Worm (Caenorhabditis elegans) whole organism, L3 larva: ENCODE measurements around the gene mrpl-12.

Source experiments
- R02D3.7 ChIP-seq: fragments of 150-350 bp; optimal IDR thresholded peaks from 2 replicates; lab custom pipeline; 2014; ENCODE audit warnings: missing biosample characterization, missing genetic modification characterization
- ZK546.5 ChIP-seq: sonication (generic microtip); optimal IDR thresholded peaks from 2 replicates; lab custom pipeline; 2017; ENCODE audit warnings: missing biosample characterization, missing genetic modification characterization
- aly-2 ChIP-seq: fragments of 150-350 bp; optimal IDR thresholded peaks from 2 replicates; lab custom pipeline; 2014; ENCODE audit warnings: missing biosample characterization, missing genetic modification characterization
- ama-1 ChIP-seq: fragments of 150-350 bp; optimal IDR thresholded peaks from 2 replicates; lab custom pipeline; 2018
- ceh-16 ChIP-seq: sonication (generic microtip); optimal IDR thresholded peaks from 2 replicates; lab custom pipeline; 2017; ENCODE audit warnings: missing biosample characterization, missing genetic modification characterization
- ceh-28 ChIP-seq: fragments of 150-350 bp; optimal IDR thresholded peaks from 2 replicates; lab custom pipeline; 2014; ENCODE audit warnings: missing biosample characterization, missing genetic modification reagents, missing genetic modification characterization
- ceh-82 ChIP-seq: fragments of 150-350 bp; optimal IDR thresholded peaks from 2 replicates; lab custom pipeline; 2014; ENCODE audit warnings: missing biosample characterization, missing genetic modification characterization
- ceh-9 ChIP-seq: sonication (generic microtip); optimal IDR thresholded peaks from 2 replicates; lab custom pipeline; 2018; ENCODE audit warnings: missing biosample characterization, missing genetic modification characterization
- daf-12 ChIP-seq: fragments of 150-350 bp; optimal IDR thresholded peaks from 2 replicates; lab custom pipeline; 2014; ENCODE audit warnings: missing biosample characterization, missing genetic modification reagents, missing genetic modification characterization
- egl-5 ChIP-seq: fragments of 150-350 bp; optimal IDR thresholded peaks from 2 replicates; lab custom pipeline; 2017; ENCODE audit warnings: missing biosample characterization, missing genetic modification reagents, missing genetic modification characterization, inconsistent platforms
- elt-1 ChIP-seq: fragments of 150-350 bp; optimal IDR thresholded peaks from 2 replicates; lab custom pipeline; 2014; ENCODE audit warnings: missing biosample characterization, missing genetic modification characterization
- elt-2 ChIP-seq: sonication (generic microtip); optimal IDR thresholded peaks from 2 replicates; lab custom pipeline; 2016; ENCODE audit warnings: missing genetic modification reagents, mild to moderate bottlenecking, missing genetic modification characterization, missing compliant biosample characterization
- elt-3 ChIP-seq, 3 experiments: fragments of 150-350 bp in 1 of 3; sonication (generic microtip) in 2 of 3; optimal IDR thresholded peaks; 2 replicates in 2 of 3; 4 replicates in 1 of 3; lab custom pipeline; 2014 to 2017; ENCODE audit warnings: missing biosample characterization in 3 of 3, missing genetic modification characterization in 3 of 3
- eor-1 ChIP-seq, 2 experiments: fragments of 150-350 bp; optimal IDR thresholded peaks; 2 replicates each; lab custom pipeline; 2014 to 2018; ENCODE audit warnings: missing biosample characterization in 2 of 2, missing genetic modification characterization in 2 of 2
- fkh-10 ChIP-seq: sonication (generic microtip); optimal IDR thresholded peaks from 2 replicates; lab custom pipeline; 2017; ENCODE audit warnings: missing biosample characterization, missing genetic modification reagents, missing genetic modification characterization
- fkh-2 ChIP-seq: fragments of 150-350 bp; optimal IDR thresholded peaks from 2 replicates; lab custom pipeline; 2014; ENCODE audit warnings: missing biosample characterization, missing genetic modification reagents, missing genetic modification characterization
- fos-1 ChIP-seq: fragments of 150-350 bp; optimal IDR thresholded peaks from 2 replicates; lab custom pipeline; 2014; ENCODE audit warnings: missing biosample characterization, missing genetic modification characterization
- hmg-11 ChIP-seq: sonication (generic microtip); optimal IDR thresholded peaks from 2 replicates; lab custom pipeline; 2016; ENCODE audit warnings: missing genetic modification characterization, missing compliant biosample characterization
- jun-1 ChIP-seq: fragments of 150-350 bp; optimal IDR thresholded peaks from 2 replicates; lab custom pipeline; 2014; ENCODE audit warnings: missing biosample characterization, missing genetic modification reagents, missing genetic modification characterization
- lin-15B ChIP-seq: fragments of 150-350 bp; optimal IDR thresholded peaks from 2 replicates; lab custom pipeline; 2014; ENCODE audit warnings: missing biosample characterization, missing genetic modification characterization
- lin-39 ChIP-seq: fragments of 150-350 bp; optimal IDR thresholded peaks from 2 replicates; lab custom pipeline; 2018; ENCODE audit warnings: missing biosample characterization, missing genetic modification reagents, missing genetic modification characterization
- lsy-12 ChIP-seq: sonication (generic microtip); optimal IDR thresholded peaks from 2 replicates; lab custom pipeline; 2016; ENCODE audit warnings: mild to moderate bottlenecking, missing genetic modification characterization, missing compliant biosample characterization
- mdl-1 ChIP-seq: fragments of 150-350 bp; optimal IDR thresholded peaks from 2 replicates; lab custom pipeline; 2014; ENCODE audit warnings: missing biosample characterization, missing genetic modification characterization
- nfya-1 ChIP-seq: sonication (generic microtip); optimal IDR thresholded peaks from 2 replicates; lab custom pipeline; 2017; ENCODE audit warnings: missing genetic modification characterization, mild to moderate bottlenecking, missing compliant biosample characterization, antibody characterized with exemption, moderate library complexity; ENCODE audit not compliant: insufficient read depth
- nhr-12 ChIP-seq: fragments of 150-350 bp; optimal IDR thresholded peaks from 2 replicates; lab custom pipeline; 2014; ENCODE audit warnings: missing biosample characterization, missing genetic modification characterization
- nhr-23 ChIP-seq: fragments of 150-350 bp; optimal IDR thresholded peaks from 2 replicates; lab custom pipeline; 2014; ENCODE audit warnings: missing biosample characterization, missing genetic modification reagents, missing genetic modification characterization
- nhr-237 ChIP-seq: fragments of 150-350 bp; optimal IDR thresholded peaks from 2 replicates; lab custom pipeline; 2014; ENCODE audit warnings: missing biosample characterization, missing genetic modification characterization
- nhr-25 ChIP-seq: sonication (generic microtip); optimal IDR thresholded peaks from 2 replicates; lab custom pipeline; 2017; ENCODE audit warnings: missing biosample characterization, missing genetic modification characterization
- nhr-43 ChIP-seq: sonication (generic microtip); optimal IDR thresholded peaks from 2 replicates; lab custom pipeline; 2016; ENCODE audit warnings: mild to moderate bottlenecking, missing genetic modification characterization, missing compliant biosample characterization; ENCODE audit not compliant: poor library complexity, severe bottlenecking
- nhr-67 ChIP-seq: fragments of 150-350 bp; optimal IDR thresholded peaks from 2 replicates; lab custom pipeline; 2014; ENCODE audit warnings: missing biosample characterization, missing genetic modification characterization
- nhr-76 ChIP-seq: fragments of 150-350 bp; sonication (generic microtip); optimal IDR thresholded peaks from 5 replicates; lab custom pipeline; 2014; ENCODE audit warnings: missing biosample characterization, missing genetic modification characterization
- nhr-77 ChIP-seq: fragments of 150-350 bp; optimal IDR thresholded peaks from 2 replicates; lab custom pipeline; 2014; ENCODE audit warnings: missing biosample characterization, missing genetic modification characterization
- pha-4 ChIP-seq: fragments of 150-350 bp; optimal IDR thresholded peaks from 2 replicates; lab custom pipeline; 2014; ENCODE audit warnings: missing biosample characterization, missing genetic modification reagents, missing genetic modification characterization
- pqm-1 ChIP-seq: fragments of 150-350 bp; optimal IDR thresholded peaks from 2 replicates; lab custom pipeline; 2017; ENCODE audit warnings: missing biosample characterization, missing genetic modification characterization, inconsistent platforms
- sea-2 ChIP-seq: fragments of 150-350 bp; sonication (generic microtip); optimal IDR thresholded peaks from 4 replicates; lab custom pipeline; 2014; ENCODE audit warnings: missing biosample characterization, missing genetic modification reagents, missing genetic modification characterization
- skn-1 ChIP-seq: fragments of 150-350 bp; optimal IDR thresholded peaks from 2 replicates; lab custom pipeline; 2014; ENCODE audit warnings: missing biosample characterization, missing genetic modification characterization
- snpc-4 ChIP-seq: fragments of 150-350 bp; optimal IDR thresholded peaks from 2 replicates; lab custom pipeline; 2014; ENCODE audit warnings: missing biosample characterization, missing genetic modification characterization
- tbx-2 ChIP-seq: sonication (generic microtip); optimal IDR thresholded peaks from 2 replicates; lab custom pipeline; 2016; ENCODE audit warnings: mild to moderate bottlenecking, missing genetic modification characterization, missing compliant biosample characterization
- unc-39 ChIP-seq: sonication (generic microtip); optimal IDR thresholded peaks from 4 replicates; lab custom pipeline; 2017; ENCODE audit warnings: missing biosample characterization, missing genetic modification characterization
- unc-62 ChIP-seq: fragments of 150-350 bp; sonication (generic microtip); optimal IDR thresholded peaks from 4 replicates; lab custom pipeline; 2014; ENCODE audit warnings: missing biosample characterization, missing genetic modification reagents, missing genetic modification characterization
- zag-1 ChIP-seq: fragments of 150-350 bp; optimal IDR thresholded peaks from 2 replicates; lab custom pipeline; 2014; ENCODE audit warnings: missing biosample characterization, missing genetic modification characterization
- ztf-4 ChIP-seq: fragments of 150-350 bp; optimal IDR thresholded peaks from 2 replicates; lab custom pipeline; 2014; ENCODE audit warnings: missing biosample characterization, missing genetic modification characterization

The mrpl-12 gene

DNA sequence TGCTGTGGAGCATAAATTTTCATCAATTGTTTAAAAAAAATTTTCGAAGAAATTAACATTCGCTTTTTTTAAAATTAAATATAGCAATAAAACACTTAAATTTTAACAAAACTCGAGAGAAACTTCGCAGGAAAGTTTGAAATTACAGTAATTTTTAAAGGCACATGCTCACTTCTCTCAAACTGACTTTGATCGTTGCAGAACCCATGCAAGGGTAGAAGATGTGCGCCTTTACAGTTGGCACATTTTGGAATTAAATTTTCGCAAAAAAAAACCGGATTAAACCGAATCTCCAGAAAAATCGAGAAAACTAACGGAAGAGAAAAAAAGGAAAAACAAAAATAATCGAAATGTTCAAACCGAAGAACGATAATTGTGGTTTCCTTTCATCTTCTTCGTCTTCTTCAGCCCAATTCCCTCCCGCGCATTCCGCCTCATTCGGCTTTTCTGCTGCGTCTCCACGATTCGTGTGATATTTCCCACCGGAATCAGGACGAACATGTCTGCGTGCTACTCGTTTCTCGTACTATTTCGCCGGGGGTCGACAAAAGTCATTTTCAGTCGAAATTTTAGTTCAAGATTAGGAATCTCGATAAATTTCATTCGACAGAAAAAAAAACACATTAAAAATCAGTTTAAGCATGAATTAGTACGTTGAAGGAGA, 28.9 kb downstream of the mrpl-12 start (continued):
- TF ChIP-seq fos-1 (tag; lab: Kevin White, UChicago) (no peak), nhr-43 (tag; lab: Kevin White, UChicago) (peak; percentile 30), sea-2 (GFP tag; lab: Kevin White, UChicago) (no peak), ceh-9 (tag; lab: Kevin White, UChicago) (no peak), nhr-25 (tag; lab: Kevin White, UChicago) (peak; percentile 45), pha-4 (tag; lab: Kevin White, UChicago) (no peak), fkh-10 (no peak), unc-62 (no peak), nhr-23 (tag; lab: Kevin White, UChicago) (peak; percentile 67)

DNA sequence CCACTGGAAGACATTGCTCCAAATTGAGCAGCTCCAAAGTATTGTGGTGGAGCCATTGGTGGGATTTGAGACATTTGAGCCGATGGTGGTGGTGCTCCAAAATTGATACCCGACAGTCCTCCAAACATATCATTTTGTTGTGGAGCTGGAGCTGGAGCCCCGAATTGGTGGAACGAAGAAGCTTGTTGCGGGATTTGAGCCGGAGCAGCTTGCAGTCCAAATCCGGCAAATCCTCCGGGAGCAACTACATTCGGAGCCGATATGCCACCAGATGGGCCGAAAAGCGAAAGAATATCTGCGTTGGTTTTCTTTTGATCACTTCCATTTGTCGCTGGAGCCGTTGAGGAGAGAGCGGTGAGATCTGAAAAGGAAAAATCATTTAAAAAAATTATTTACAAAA, 30.5 kb downstream of the mrpl-12 start:
- TF ChIP-seq lin-39 (tag; lab: Kevin White, UChicago) (no peak), elt-3 (tag; optimal IDR thresholded peaks at IDR 0.05; lab: Kevin White, UChicago) (no peak), ZK546.5 (tag; lab: Kevin White, UChicago) (no peak), egl-5 (tag; lab: Kevin White, UChicago) (no peak), fkh-2 (tag; lab: Kevin White, UChicago) (no peak), ceh-9 (tag; lab: Kevin White, UChicago) (no peak), fkh-10 (no peak), nhr-43 (tag; lab: Kevin White, UChicago) (no peak), ceh-16 (tag; lab: Kevin White, UChicago) (no peak), lin-15B (tag; lab: Kevin White, UChicago) (no peak), unc-39 (tag; lab: Kevin White, UChicago) (no peak), jun-1 (no peak)

DNA sequence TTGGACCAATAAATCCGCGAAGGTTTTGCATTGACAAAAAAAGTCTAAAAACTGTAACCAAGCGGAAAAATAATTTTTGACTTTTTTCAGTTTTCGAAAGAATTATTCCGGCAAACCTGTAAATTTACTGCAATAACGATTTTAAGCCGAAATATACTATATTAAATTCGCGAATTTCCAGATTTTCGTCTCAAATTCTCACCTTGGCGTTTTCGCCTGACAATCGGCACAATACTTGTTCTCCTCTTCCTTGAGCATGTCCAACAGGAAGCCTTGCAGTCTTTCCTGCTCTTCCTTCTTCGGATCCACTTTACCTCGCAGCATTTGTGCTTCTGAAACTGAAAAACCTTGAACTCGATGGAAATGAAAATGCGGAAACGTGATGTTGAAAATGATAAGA, 31.9 kb downstream of the mrpl-12 start, which contains the start of gene smap-1:
TSS of gene smap-1 (minus strand) at position 338 of the 400 bp plus-strand sequence.
- TF ChIP-seq nhr-12 (tag; lab: Kevin White, UChicago) (no peak), daf-12 (tag; lab: Kevin White, UChicago) (no peak), elt-2 (no peak), nhr-67 (tag; lab: Kevin White, UChicago) (no peak), jun-1 (no peak), fkh-10 (no peak), nhr-43 (tag; lab: Kevin White, UChicago) (no peak), ceh-82 (no peak), lin-15B (tag; lab: Kevin White, UChicago) (no peak), skn-1 (tag; lab: Kevin White, UChicago) (no peak), nhr-237 (tag; lab: Kevin White, UChicago) (no peak), eor-1 (tag; optimal IDR thresholded peaks at IDR 0.05; lab: Kevin White, UChicago) (no peak), mdl-1 (tag; lab: Kevin White, UChicago) (no peak), nfya-1 (no peak), nhr-23 (tag; lab: Kevin White, UChicago) (no peak), ZK546.5 (tag; lab: Kevin White, UChicago) (no peak), nhr-77 (tag; lab: Kevin White, UChicago) (no peak), aly-2 (tag; lab: Kevin White, UChicago) (no peak)

DNA sequence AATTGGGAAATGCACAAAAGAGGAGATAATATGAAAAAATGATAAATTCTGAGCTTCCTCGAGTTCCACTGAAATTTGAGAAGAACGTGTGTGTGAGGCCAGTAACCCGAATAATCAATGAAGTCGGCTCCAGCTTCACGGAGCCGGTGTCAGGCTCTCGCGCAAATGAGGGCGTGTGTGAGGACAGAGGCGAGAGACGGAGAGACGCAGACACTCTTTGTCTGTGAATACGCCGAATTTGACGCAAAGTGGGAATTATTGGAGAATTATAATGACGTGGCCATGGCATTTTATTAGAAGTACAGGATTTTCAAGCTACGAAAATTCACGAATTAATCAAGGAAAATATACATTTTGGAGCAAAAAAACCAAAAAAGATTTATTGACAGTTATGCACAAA, 32.3 kb downstream of the mrpl-12 start:
- TF ChIP-seq ceh-9 (tag; lab: Kevin White, UChicago) (no peak), ceh-28 (tag; lab: Kevin White, UChicago) (peak; percentile 25), pha-4 (tag; lab: Kevin White, UChicago) (peak; percentile 37), ZK546.5 (tag; lab: Kevin White, UChicago) (no peak), lin-39 (tag; lab: Kevin White, UChicago) (peak; percentile 52), nfya-1 (peak; percentile 79), nhr-23 (tag; lab: Kevin White, UChicago) (peak; percentile 37), elt-2 (peak; percentile 45), nhr-12 (tag; lab: Kevin White, UChicago) (no peak), daf-12 (tag; lab: Kevin White, UChicago) (no peak), sea-2 (GFP tag; lab: Kevin White, UChicago) (no peak), skn-1 (tag; lab: Kevin White, UChicago) (no peak), tbx-2 (no peak), nhr-76 (tag; lab: Kevin White, UChicago) (no peak), jun-1 (no peak), R02D3.7 (no peak), egl-5 (tag; lab: Kevin White, UChicago) (no peak), ama-1 (peak; percentile 56), elt-3 (tag; optimal IDR thresholded peaks at IDR 0.05; lab: Kevin White, UChicago) (no peak), nhr-25 (tag; lab: Kevin White, UChicago) (peak; percentile 33), ceh-82 (no peak), lin-15B (tag; lab: Kevin White, UChicago) (peak; percentile 72), elt-1 (tag; lab: Kevin White, UChicago) (no peak), snpc-4 (tag; lab: Kevin White, UChicago) (peak; percentile 16), nhr-237 (tag; lab: Kevin White, UChicago) (no peak), hmg-11 (tag; lab: Kevin White, UChicago) (peak; percentile 66), ztf-4 (tag; lab: Kevin White, UChicago) (no peak), fkh-10 (no peak), lsy-12 (no peak), zag-1 (tag; lab: Kevin White, UChicago) (no peak), fkh-2 (tag; lab: Kevin White, UChicago) (no peak), pqm-1 (tag; lab: Kevin White, UChicago) (no peak), mdl-1 (tag; lab: Kevin White, UChicago) (no peak)
